Worm (Caenorhabditis elegans) whole organism, L4/young adult: Measurements from ENCODE around the gene Y50D4B.1.

ENCODE experiments used
- W03F9.2 ChIP-seq: fragments of 150-350 bp; optimal IDR thresholded peaks from 2 replicates; lab custom pipeline; 2014; ENCODE audit warnings: missing biosample characterization, missing genetic modification characterization
- dao-5 ChIP-seq: sonication (generic microtip); optimal IDR thresholded peaks from 2 replicates; lab custom pipeline; 2016; ENCODE audit warnings: missing genotype, missing genetic modification characterization, moderate library complexity, missing compliant biosample characterization
- him-1 ChIP-seq: sonication (generic microtip); optimal IDR thresholded peaks from 2 replicates; lab custom pipeline; 2016; ENCODE audit warnings: missing genotype, missing genetic modification reagents, missing genetic modification characterization, missing compliant biosample characterization

ce11 chrV:1149734-1150669 lies 37.2 kb downstream of the Y50D4B.1 start:
- TF ChIP-seq W03F9.2 (tag; lab: Kevin White, UChicago) (no peak), him-1 (no peak), dao-5 (tag; lab: Kevin White, UChicago) (no peak)
